Fruit fly (Drosophila melanogaster) whole organism, adult: ENCODE measurements around the gene CG3841.

Experiments used
- CG11617 ChIP-seq: fragments of 200-800 bp; sonication (Bioruptor generic); optimal IDR thresholded peaks from 2 replicates; lab custom pipeline; 2017; ENCODE audit warnings: mild to moderate bottlenecking, missing biosample characterization, missing genetic modification reagents, missing genetic modification characterization
- CG5204 ChIP-seq: fragments of 200-800 bp; sonication (Bioruptor generic); optimal IDR thresholded peaks from 2 replicates; lab custom pipeline; 2016; ENCODE audit warnings: missing biosample characterization, missing genetic modification characterization
- ovo ChIP-seq: fragments of 200-800 bp; sonication (Bioruptor generic); optimal IDR thresholded peaks from 2 replicates; lab custom pipeline; 2016; ENCODE audit warnings: missing biosample characterization, missing genetic modification characterization
- pad ChIP-seq: fragments of 200-800 bp; sonication (Bioruptor generic); optimal IDR thresholded peaks from 3 replicates; lab custom pipeline; 2017; ENCODE audit warnings: missing biosample characterization, missing genetic modification characterization, mild to moderate bottlenecking, moderate library complexity, missing genetic modification reagents

- no peak for TF ChIP-seq CG5204 (GFP tag; lab: Kevin White, UChicago)
- TF ChIP-seq pad, result no peak
- no peak for TF ChIP-seq CG11617
- TF ChIP-seq ovo, result no peak
Observed at dm6 chr2L:9617908-9618307, 28.6 kb downstream of the CG3841 start.
